Fruit fly (Drosophila melanogaster) whole organism, prepupa: ENCODE results near the gene CapaR.

Experiments
- Blimp-1 ChIP-seq: fragments of 200-800 bp; sonication (Bioruptor generic); optimal IDR thresholded peaks from 3 replicates; lab custom pipeline; 2017; ENCODE audit warnings: missing biosample characterization, missing genetic modification characterization, mild to moderate bottlenecking, moderate library complexity, missing genetic modification reagents
- CG10669 ChIP-seq: fragments of 200-800 bp; sonication (Bioruptor generic); optimal IDR thresholded peaks from 3 replicates; lab custom pipeline; 2018; ENCODE audit warnings: missing biosample characterization, mild to moderate bottlenecking, missing genetic modification characterization, moderate library complexity
- CG11294 ChIP-seq: fragments of 200-800 bp; sonication (Bioruptor generic); IDR thresholded peaks from 2 replicates; pipeline ENCODE4 v1.3.6; 2022; ENCODE audit warnings: missing biosample characterization, missing genetic modification characterization
- CG11902 ChIP-seq: fragments of 200-800 bp; sonication (Bioruptor generic); optimal IDR thresholded peaks from 3 replicates; lab custom pipeline; 2016; ENCODE audit warnings: missing biosample characterization, missing genetic modification characterization
- CG15336 ChIP-seq: fragments of 200-800 bp; sonication (Bioruptor generic); IDR thresholded peaks from 2 replicates; pipeline ENCODE4 v1.3.6; 2022; ENCODE audit warnings: missing biosample characterization, missing genetic modification characterization
- CG16779 ChIP-seq: fragments of 200-800 bp; sonication (Bioruptor generic); optimal IDR thresholded peaks from 3 replicates; lab custom pipeline; 2017; ENCODE audit warnings: missing biosample characterization, mild to moderate bottlenecking, missing genetic modification characterization
- CG3032 ChIP-seq: fragments of 200-800 bp; optimal IDR thresholded peaks from 2 replicates; lab custom pipeline; 2019; ENCODE audit warnings: missing biosample characterization, mild to moderate bottlenecking, missing genetic modification characterization, moderate library complexity
- CG31627 ChIP-seq: fragments of 200-800 bp; sonication (Bioruptor generic); optimal IDR thresholded peaks from 3 replicates; lab custom pipeline; 2016; ENCODE audit warnings: missing biosample characterization, missing genetic modification characterization
- CG32006 ChIP-seq: fragments of 200-800 bp; sonication (Bioruptor generic); optimal IDR thresholded peaks from 3 replicates; lab custom pipeline; 2017; ENCODE audit warnings: missing biosample characterization, mild to moderate bottlenecking, missing genetic modification characterization
- CG4318 ChIP-seq: fragments of 200-800 bp; sonication (Bioruptor generic); optimal IDR thresholded peaks from 3 replicates; lab custom pipeline; 2017; ENCODE audit warnings: missing biosample characterization, mild to moderate bottlenecking, missing genetic modification characterization
- CG6163 ChIP-seq: fragments of 200-800 bp; sonication (Bioruptor generic); IDR thresholded peaks from 3 replicates; pipeline ENCODE4 v1.3.6; 2022; ENCODE audit warnings: missing biosample characterization, missing genetic modification characterization
- CG6276 ChIP-seq: fragments of 200-800 bp; sonication (Bioruptor generic); optimal IDR thresholded peaks from 2 replicates; lab custom pipeline; 2017; ENCODE audit warnings: missing biosample characterization, mild to moderate bottlenecking, missing genetic modification characterization
- CG6792 ChIP-seq: fragments of 200-800 bp; sonication (Bioruptor generic); optimal IDR thresholded peaks from 3 replicates; lab custom pipeline; 2016; ENCODE audit warnings: missing biosample characterization, missing genetic modification characterization
- CG6854 ChIP-seq: fragments of 200-800 bp; sonication (Bioruptor generic); optimal IDR thresholded peaks from 2 replicates; lab custom pipeline; 2017; ENCODE audit warnings: missing biosample characterization, mild to moderate bottlenecking, missing genetic modification characterization
- CG7368 ChIP-seq: fragments of 200-800 bp; sonication (Bioruptor generic); optimal IDR thresholded peaks from 3 replicates; lab custom pipeline; 2016; ENCODE audit warnings: missing biosample characterization, missing genetic modification characterization
- CG8319 ChIP-seq: fragments of 200-800 bp; sonication (Bioruptor generic); optimal IDR thresholded peaks from 3 replicates; lab custom pipeline; 2016; ENCODE audit warnings: missing biosample characterization, missing genetic modification characterization
- Eip75B ChIP-seq: fragments of 200-800 bp; sonication (Bioruptor generic); optimal IDR thresholded peaks from 3 replicates; lab custom pipeline; 2016; ENCODE audit warnings: missing biosample characterization, missing genetic modification characterization
- Eip78C ChIP-seq: fragments of 200-800 bp; sonication (Bioruptor generic); peaks from one replicate; lab custom pipeline; 2016; ENCODE audit warnings: missing biosample characterization, missing genetic modification characterization
- Ets21C ChIP-seq: fragments of 200-800 bp; sonication (Bioruptor generic); optimal IDR thresholded peaks from 3 replicates; lab custom pipeline; 2016; ENCODE audit warnings: missing biosample characterization, missing genetic modification characterization
- Gug ChIP-seq: fragments of 200-800 bp; sonication (Bioruptor generic); IDR thresholded peaks from 2 replicates; pipeline ENCODE4 v1.3.6; 2022; ENCODE audit warnings: missing biosample characterization, missing genetic modification characterization
- Hr38 ChIP-seq: sonication (Bioruptor generic); optimal IDR thresholded peaks from 2 replicates; lab custom pipeline; 2016; ENCODE audit warnings: missing biosample characterization, missing genetic modification characterization
- Hr4 ChIP-seq: fragments of 200-800 bp; sonication (Bioruptor generic); optimal IDR thresholded peaks from 3 replicates; lab custom pipeline; 2016; ENCODE audit warnings: missing biosample characterization, missing genetic modification characterization
- Lpt ChIP-seq: fragments of 200-800 bp; sonication (Bioruptor generic); optimal IDR thresholded peaks from 3 replicates; lab custom pipeline; 2016; ENCODE audit warnings: missing biosample characterization, missing genetic modification characterization
- Met ChIP-seq: fragments of 200-800 bp; sonication (Bioruptor generic); optimal IDR thresholded peaks from 3 replicates; lab custom pipeline; 2016; ENCODE audit warnings: missing biosample characterization, missing genetic modification characterization
- OdsH ChIP-seq: fragments of 200-800 bp; sonication (Bioruptor generic); optimal IDR thresholded peaks from 3 replicates; lab custom pipeline; 2016; ENCODE audit warnings: missing biosample characterization, missing genetic modification characterization
- Sox102F ChIP-seq: fragments of 200-800 bp; sonication (Bioruptor generic); optimal IDR thresholded peaks from 2 replicates; lab custom pipeline; 2016; ENCODE audit warnings: missing biosample characterization, mild to moderate bottlenecking, missing genetic modification characterization
- Sox14 ChIP-seq: fragments of 200-800 bp; sonication (Bioruptor generic); optimal IDR thresholded peaks from 3 replicates; lab custom pipeline; 2016; ENCODE audit warnings: missing biosample characterization, missing genetic modification characterization
- Sox15 ChIP-seq: fragments of 200-800 bp; sonication (Bioruptor generic); optimal IDR thresholded peaks from 3 replicates; lab custom pipeline; 2016; ENCODE audit warnings: missing biosample characterization, missing genetic modification characterization
- cyc ChIP-seq: fragments of 200-800 bp; sonication (Bioruptor generic); optimal IDR thresholded peaks from 3 replicates; lab custom pipeline; 2016; ENCODE audit warnings: missing biosample characterization, missing genetic modification characterization
- eg ChIP-seq: fragments of 200-800 bp; sonication (Bioruptor generic); IDR thresholded peaks from 3 replicates; pipeline ENCODE4 v1.3.6; 2022; ENCODE audit warnings: missing biosample characterization, missing genetic modification characterization
- esn ChIP-seq: fragments of 200-800 bp; sonication (Bioruptor generic); optimal IDR thresholded peaks from 2 replicates; lab custom pipeline; 2016; ENCODE audit warnings: missing biosample characterization, mild to moderate bottlenecking, missing genetic modification characterization, moderate library complexity
- fd59A ChIP-seq: fragments of 200-800 bp; sonication (Bioruptor generic); optimal IDR thresholded peaks from 2 replicates; lab custom pipeline; 2017; ENCODE audit warnings: missing biosample characterization, mild to moderate bottlenecking, missing genetic modification characterization, missing genetic modification reagents
- fd85E ChIP-seq: fragments of 200-800 bp; sonication (Bioruptor generic); optimal IDR thresholded peaks from 3 replicates; lab custom pipeline; 2016; ENCODE audit warnings: missing biosample characterization, missing genetic modification characterization
- fkh ChIP-seq: fragments of 200-800 bp; sonication (Bioruptor generic); optimal IDR thresholded peaks from 3 replicates; lab custom pipeline; 2017; ENCODE audit warnings: missing biosample characterization, mild to moderate bottlenecking, missing genetic modification characterization, moderate library complexity
- lz ChIP-seq: fragments of 200-800 bp; sonication (Bioruptor generic); optimal IDR thresholded peaks from 3 replicates; lab custom pipeline; 2016; ENCODE audit warnings: missing biosample characterization, missing genetic modification characterization
- net ChIP-seq: fragments of 200-800 bp; sonication (Bioruptor generic); optimal IDR thresholded peaks from 3 replicates; lab custom pipeline; 2016; ENCODE audit warnings: missing biosample characterization, missing genetic modification characterization
- pdm3 ChIP-seq: fragments of 200-800 bp; sonication (Bioruptor generic); optimal IDR thresholded peaks from 3 replicates; lab custom pipeline; 2016; ENCODE audit warnings: missing biosample characterization, missing genetic modification characterization
- salr ChIP-seq, 2 experiments: fragments of 200-800 bp; sonication (Bioruptor generic); optimal IDR thresholded peaks; 3 replicates each; lab custom pipeline; 2016 to 2018; ENCODE audit warnings: missing biosample characterization in 2 of 2, missing genetic modification characterization in 2 of 2, mild to moderate bottlenecking in 1 of 2
- ss ChIP-seq, 2 experiments: fragments of 200-800 bp; sonication (Bioruptor generic); optimal IDR thresholded peaks; 2 replicates in 1 of 2; 3 replicates in 1 of 2; lab custom pipeline; 2017 to 2018; ENCODE audit warnings: mild to moderate bottlenecking in 2 of 2, missing biosample characterization in 2 of 2, missing genetic modification characterization in 2 of 2, moderate library complexity in 1 of 2
- svp ChIP-seq: fragments of 200-800 bp; sonication (Bioruptor generic); peaks from one replicate; lab custom pipeline; 2016; ENCODE audit warnings: missing biosample characterization, missing genetic modification characterization
- topi ChIP-seq: fragments of 200-800 bp; sonication (Bioruptor generic); optimal IDR thresholded peaks from 3 replicates; lab custom pipeline; 2016; ENCODE audit warnings: missing biosample characterization, missing genetic modification characterization
- vri ChIP-seq: fragments of 200-800 bp; sonication (Bioruptor generic); optimal IDR thresholded peaks from 3 replicates; lab custom pipeline; 2016; ENCODE audit warnings: missing biosample characterization, mild to moderate bottlenecking, missing genetic modification characterization

CapaR gene

dm6 chr3L:21558176-21558871 lies 3.7 kb downstream of the CapaR start, which contains the start of gene CG7173:
CG7173 (minus strand) TSS chr3L:21558226.
- no peak for TF ChIP-seq Blimp-1
- TF ChIP-seq svp (GFP tag; lab: Kevin White, UChicago): no peak
- no peak for TF ChIP-seq Lpt (GFP tag; lab: Kevin White, UChicago)
- no peak for TF ChIP-seq fd85E (GFP tag; lab: Kevin White, UChicago)
- no peak for TF ChIP-seq pdm3 (GFP tag; lab: Kevin White, UChicago)
- no peak for TF ChIP-seq Gug (GFP tag; lab: Robert Waterston, UW)
- TF ChIP-seq CG16779 (tag; lab: Kevin White, UChicago): no peak
- TF ChIP-seq CG7368 (GFP tag; lab: Kevin White, UChicago): no peak
- no peak for TF ChIP-seq OdsH (GFP tag; lab: Kevin White, UChicago)
- no peak for TF ChIP-seq Sox102F
- TF ChIP-seq Ets21C (GFP tag; lab: Kevin White, UChicago): no peak
- no peak for TF ChIP-seq fd59A
- no peak for TF ChIP-seq CG11902 (GFP tag; lab: Kevin White, UChicago)

DNA sequence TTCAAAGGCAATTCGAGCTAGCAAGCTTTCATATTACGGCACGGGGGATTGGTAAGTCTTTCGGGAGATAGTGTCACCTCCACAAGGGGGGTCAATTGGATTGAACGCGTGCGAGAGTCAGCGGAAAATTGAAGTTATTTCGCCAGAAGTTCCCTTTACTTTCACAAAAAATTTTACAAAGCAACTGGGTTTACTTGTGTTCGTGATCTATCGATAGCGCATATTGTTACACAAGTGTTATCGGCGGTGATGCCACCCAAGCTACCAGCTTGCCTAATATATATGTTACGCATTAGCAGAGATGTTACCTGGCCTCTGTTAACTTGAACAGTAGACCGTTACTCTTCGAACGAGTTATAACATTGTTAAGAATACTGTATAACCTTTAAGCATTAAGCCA lies 7.2 kb downstream of the CapaR start, which contains the start of gene Wnk:
Wnk (minus strand) TSS at position 177 of the 400 bp plus-strand sequence.
- TF ChIP-seq CG16779 (tag; lab: Kevin White, UChicago) (no peak), Eip78C (GFP tag; lab: Kevin White, UChicago) (no peak), fd59A (no peak), Blimp-1 (no peak), ss (GFP tag; optimal IDR thresholded peaks at IDR 0.05; lab: Kevin White, UChicago) (no peak), CG7368 (GFP tag; lab: Kevin White, UChicago) (no peak), vri (no peak), topi (no peak), CG8319 (GFP tag; lab: Kevin White, UChicago) (no peak), salr (GFP tag; optimal IDR thresholded peaks at IDR 0.05; lab: Kevin White, UChicago) (no peak)

DNA sequence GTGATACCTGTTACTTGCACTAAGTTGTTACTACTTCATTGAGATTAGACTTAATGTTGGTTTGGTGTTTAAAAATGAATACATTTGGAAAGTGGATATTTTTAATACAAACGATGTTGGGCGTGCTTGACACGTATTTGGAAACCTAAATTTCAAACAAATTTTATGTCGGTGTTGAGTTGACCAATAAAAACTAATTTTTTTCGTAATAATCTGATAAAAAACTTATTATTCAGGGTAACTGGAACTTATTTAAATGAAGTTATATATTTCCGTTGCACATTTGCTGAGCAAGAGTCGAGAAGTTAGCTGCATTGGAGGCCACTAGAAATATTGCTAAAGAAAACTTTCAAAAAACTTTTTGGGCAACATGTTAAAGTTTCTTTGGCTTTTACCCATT lies 19.9 kb downstream of the CapaR start, which contains the start of gene CG33290:
CG33290 (plus strand) TSS at position 301 of the 400 bp plus-strand sequence.
- no peak for TF ChIP-seq Hr38 (GFP tag; lab: Kevin White, UChicago)
- TF ChIP-seq net (GFP tag; lab: Kevin White, UChicago): no peak
- TF ChIP-seq CG15336 (GFP tag; lab: Robert Waterston, UW): no peak
- TF ChIP-seq Gug (GFP tag; lab: Robert Waterston, UW): no peak
- TF ChIP-seq CG6854 (GFP tag; lab: Kevin White, UChicago): no peak
- TF ChIP-seq fd85E (GFP tag; lab: Kevin White, UChicago): no peak
- TF ChIP-seq CG4318 (GFP tag; lab: Kevin White, UChicago): no peak
- TF ChIP-seq CG6276: no peak
- no peak for TF ChIP-seq eg
- TF ChIP-seq salr (GFP tag; optimal IDR thresholded peaks at IDR 0.05; lab: Kevin White, UChicago): no peak
- no peak for TF ChIP-seq Eip75B (GFP tag; lab: Kevin White, UChicago)
- TF ChIP-seq pdm3 (GFP tag; lab: Kevin White, UChicago): no peak
- no peak for TF ChIP-seq CG32006
- no peak for TF ChIP-seq Blimp-1
- no peak for TF ChIP-seq CG3032 (tag; lab: Kevin White, UChicago)
- no peak for TF ChIP-seq Met (GFP tag; lab: Kevin White, UChicago)
- no peak for TF ChIP-seq ss (GFP tag; optimal IDR thresholded peaks at IDR 0.05; lab: Kevin White, UChicago)
- TF ChIP-seq Hr4: no peak

- TF ChIP-seq CG6792 (GFP tag; lab: Kevin White, UChicago) (no peak), Gug (GFP tag; lab: Robert Waterston, UW) (no peak), Sox102F (no peak), Sox14 (peak; percentile 25), fkh (GFP tag; lab: Kevin White, UChicago) (no peak), CG7368 (GFP tag; lab: Kevin White, UChicago) (no peak), lz (peak; percentile 63), OdsH (GFP tag; lab: Kevin White, UChicago) (no peak), CG11902 (GFP tag; lab: Kevin White, UChicago) (peak; percentile 55), Sox15 (GFP tag; lab: Kevin White, UChicago) (peak; percentile 54), esn (GFP tag; lab: Kevin White, UChicago) (peak; percentile 67), Eip75B (GFP tag; lab: Kevin White, UChicago) (no peak), CG11294 (no peak), vri (peak; percentile 66), CG6163 (no peak), CG3032 (tag; lab: Kevin White, UChicago) (peak; percentile 30), cyc (GFP tag; lab: Kevin White, UChicago) (peak; percentile 60), CG31627 (peak; percentile 67), CG10669 (GFP tag; lab: Kevin White, UChicago) (no peak)
Measured at dm6 chr3L:21539245-21540196, 22.5 kb downstream of the CapaR start, which contains the start of the genes COX8 and VhaM9.7-b. COX8 (minus strand) TSS chr3L:21539447. VhaM9.7-b (plus strand) TSS chr3L:21539862.
